Worm (Caenorhabditis elegans) whole organism, L4 larva: Measurements from ENCODE around the gene fbxa-78.

Experiments
- dpl-1 ChIP-seq: fragments of 150-350 bp; optimal IDR thresholded peaks from 2 replicates; lab custom pipeline; 2014; ENCODE audit warnings: missing biosample characterization, missing genetic modification reagents, missing genetic modification characterization
- lsy-2 ChIP-seq, 2 experiments: fragments of 150-350 bp in 1 of 2; sonication (generic microtip) in 1 of 2; optimal IDR thresholded peaks; 2 replicates each; lab custom pipeline; 2014 to 2017; ENCODE audit warnings: missing biosample characterization in 2 of 2, missing genetic modification characterization in 2 of 2
- nhr-42 ChIP-seq: fragments of 200-800 bp; sonication (Bioruptor generic); IDR thresholded peaks from 2 replicates; pipeline ENCODE4 v1.3.6; 2022; ENCODE audit warnings: missing genetic modification characterization, missing compliant biosample characterization
- snpc-4 ChIP-seq: fragments of 150-350 bp; optimal IDR thresholded peaks from 2 replicates; lab custom pipeline; 2014; ENCODE audit warnings: missing biosample characterization, missing genetic modification characterization
- unc-62 ChIP-seq, 3 experiments: fragments of 150-350 bp in 1 of 3; sonication (generic microtip); optimal IDR thresholded peaks in 2 of 3; peaks in 1 of 3; 1 replicate in 1 of 3; 2 replicates in 2 of 3; lab custom pipeline; 2014 to 2017; ENCODE audit warnings: missing biosample characterization in 3 of 3, missing genetic modification characterization in 3 of 3, missing genetic modification reagents in 3 of 3, missing genotype in 1 of 3

DNA sequence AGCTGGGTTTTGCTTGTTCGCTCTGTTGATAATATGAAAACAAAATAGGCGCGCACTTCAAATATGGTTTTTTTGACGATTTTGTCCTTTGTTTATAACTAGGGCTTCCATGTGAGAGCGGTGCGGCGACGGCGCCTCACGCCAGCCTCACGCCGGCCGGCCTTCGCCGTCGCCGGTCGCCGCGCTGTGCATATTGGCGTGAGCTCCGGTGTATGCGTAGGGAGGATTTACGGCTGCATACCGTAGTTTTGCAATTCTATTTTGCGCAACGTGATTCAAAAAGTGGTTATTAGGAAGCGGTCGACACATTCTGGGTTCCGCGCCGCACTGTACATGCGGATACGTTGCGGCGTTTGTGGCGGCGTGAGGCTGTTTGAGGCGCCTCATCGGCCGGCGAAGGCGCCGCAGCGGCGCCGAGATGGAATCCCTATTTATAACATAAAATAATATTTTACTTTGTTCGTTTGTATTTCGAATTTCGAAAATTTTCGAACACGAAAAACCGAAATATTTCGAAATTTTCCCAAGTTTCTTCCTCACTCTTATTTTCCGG lies 44.1 kb downstream of the fbxa-78 start:
- TF ChIP-seq dpl-1 (GFP tag; lab: Kevin White, UChicago) (no peak), snpc-4 (tag; lab: Kevin White, UChicago) (no peak), unc-62 (GFP tag; optimal IDR thresholded peaks at IDR 0.05 in 1 of 2; lab: Kevin White, UChicago) (no peak), unc-62 (tag; optimal IDR thresholded peaks at IDR 0.05; lab: Kevin White, UChicago) (no peak), lsy-2 (tag; optimal IDR thresholded peaks at IDR 0.05; lab: Kevin White, UChicago) (no peak), nhr-42 (GFP tag; lab: Robert Waterston, UW) (no peak)
